Fruit fly (Drosophila melanogaster) whole organism, prepupa: ENCODE measurements around the gene CG33267.

Source experiments
- Blimp-1 ChIP-seq: fragments of 200-800 bp; sonication (Bioruptor generic); optimal IDR thresholded peaks from 3 replicates; lab custom pipeline; 2017; ENCODE audit warnings: missing biosample characterization, missing genetic modification characterization, mild to moderate bottlenecking, moderate library complexity, missing genetic modification reagents
- CG10631 ChIP-seq: fragments of 200-800 bp; sonication (Bioruptor generic); optimal IDR thresholded peaks from 2 replicates; lab custom pipeline; 2016; ENCODE audit warnings: missing biosample characterization, missing genetic modification characterization
- CG11902 ChIP-seq: fragments of 200-800 bp; sonication (Bioruptor generic); optimal IDR thresholded peaks from 3 replicates; lab custom pipeline; 2016; ENCODE audit warnings: missing biosample characterization, missing genetic modification characterization
- CG1621 ChIP-seq: fragments of 200-800 bp; sonication (Bioruptor generic); optimal IDR thresholded peaks from 3 replicates; lab custom pipeline; 2018; ENCODE audit warnings: missing biosample characterization, mild to moderate bottlenecking, missing genetic modification characterization
- CG3032 ChIP-seq: fragments of 200-800 bp; optimal IDR thresholded peaks from 2 replicates; lab custom pipeline; 2019; ENCODE audit warnings: missing biosample characterization, mild to moderate bottlenecking, missing genetic modification characterization, moderate library complexity
- CG34406 ChIP-seq: fragments of 200-800 bp; sonication (Bioruptor generic); optimal IDR thresholded peaks from 3 replicates; lab custom pipeline; 2016; ENCODE audit warnings: missing biosample characterization, missing genetic modification characterization
- CG3919 ChIP-seq: fragments of 200-800 bp; sonication (Bioruptor generic); optimal IDR thresholded peaks from 3 replicates; lab custom pipeline; 2016; ENCODE audit warnings: missing biosample characterization, missing genetic modification characterization
- CG6163 ChIP-seq: fragments of 200-800 bp; sonication (Bioruptor generic); IDR thresholded peaks from 3 replicates; pipeline ENCODE4 v1.3.6; 2022; ENCODE audit warnings: missing biosample characterization, missing genetic modification characterization
- CG6276 ChIP-seq: fragments of 200-800 bp; sonication (Bioruptor generic); optimal IDR thresholded peaks from 2 replicates; lab custom pipeline; 2017; ENCODE audit warnings: missing biosample characterization, mild to moderate bottlenecking, missing genetic modification characterization
- CG6792 ChIP-seq: fragments of 200-800 bp; sonication (Bioruptor generic); optimal IDR thresholded peaks from 3 replicates; lab custom pipeline; 2016; ENCODE audit warnings: missing biosample characterization, missing genetic modification characterization
- CG6808 ChIP-seq: fragments of 200-800 bp; sonication (Bioruptor generic); optimal IDR thresholded peaks from 3 replicates; lab custom pipeline; 2017; ENCODE audit warnings: missing biosample characterization, missing genetic modification characterization, mild to moderate bottlenecking, moderate library complexity, missing genetic modification reagents
- CG6854 ChIP-seq: fragments of 200-800 bp; sonication (Bioruptor generic); optimal IDR thresholded peaks from 2 replicates; lab custom pipeline; 2017; ENCODE audit warnings: missing biosample characterization, mild to moderate bottlenecking, missing genetic modification characterization
- CG7368 ChIP-seq: fragments of 200-800 bp; sonication (Bioruptor generic); optimal IDR thresholded peaks from 3 replicates; lab custom pipeline; 2016; ENCODE audit warnings: missing biosample characterization, missing genetic modification characterization
- CG8119 ChIP-seq: fragments of 200-800 bp; sonication (Bioruptor generic); IDR thresholded peaks from 3 replicates; pipeline ENCODE4 v1.3.6; 2022; ENCODE audit warnings: missing biosample characterization, missing genetic modification characterization
- CG8632 ChIP-seq: fragments of 200-800 bp; sonication (Bioruptor generic); optimal IDR thresholded peaks from 3 replicates; lab custom pipeline; 2016; ENCODE audit warnings: missing biosample characterization, missing genetic modification characterization
- CG9139 ChIP-seq: fragments of 200-800 bp; sonication (Bioruptor generic); optimal IDR thresholded peaks from 3 replicates; lab custom pipeline; 2017; ENCODE audit warnings: missing biosample characterization, mild to moderate bottlenecking, missing genetic modification characterization
- Eip78C ChIP-seq: fragments of 200-800 bp; sonication (Bioruptor generic); peaks from one replicate; lab custom pipeline; 2016; ENCODE audit warnings: missing biosample characterization, missing genetic modification characterization
- Ets21C ChIP-seq: fragments of 200-800 bp; sonication (Bioruptor generic); optimal IDR thresholded peaks from 3 replicates; lab custom pipeline; 2016; ENCODE audit warnings: missing biosample characterization, missing genetic modification characterization
- Ets96B ChIP-seq: fragments of 200-800 bp; optimal IDR thresholded peaks from 2 replicates; lab custom pipeline; 2019; ENCODE audit warnings: missing biosample characterization, mild to moderate bottlenecking, missing genetic modification characterization, moderate library complexity
- Gug ChIP-seq: fragments of 200-800 bp; sonication (Bioruptor generic); IDR thresholded peaks from 2 replicates; pipeline ENCODE4 v1.3.6; 2022; ENCODE audit warnings: missing biosample characterization, missing genetic modification characterization
- Hr38 ChIP-seq: sonication (Bioruptor generic); optimal IDR thresholded peaks from 2 replicates; lab custom pipeline; 2016; ENCODE audit warnings: missing biosample characterization, missing genetic modification characterization
- Hr39 ChIP-seq: fragments of 200-800 bp; sonication (Bioruptor generic); optimal IDR thresholded peaks from 2 replicates; lab custom pipeline; 2016; ENCODE audit warnings: missing biosample characterization, missing genetic modification characterization
- Hr4 ChIP-seq: fragments of 200-800 bp; sonication (Bioruptor generic); optimal IDR thresholded peaks from 3 replicates; lab custom pipeline; 2016; ENCODE audit warnings: missing biosample characterization, missing genetic modification characterization
- Lpt ChIP-seq: fragments of 200-800 bp; sonication (Bioruptor generic); optimal IDR thresholded peaks from 3 replicates; lab custom pipeline; 2016; ENCODE audit warnings: missing biosample characterization, missing genetic modification characterization
- Met ChIP-seq: fragments of 200-800 bp; sonication (Bioruptor generic); optimal IDR thresholded peaks from 3 replicates; lab custom pipeline; 2016; ENCODE audit warnings: missing biosample characterization, missing genetic modification characterization
- OdsH ChIP-seq: fragments of 200-800 bp; sonication (Bioruptor generic); optimal IDR thresholded peaks from 3 replicates; lab custom pipeline; 2016; ENCODE audit warnings: missing biosample characterization, missing genetic modification characterization
- Smox ChIP-seq: fragments of 200-800 bp; sonication (Bioruptor generic); optimal IDR thresholded peaks from 3 replicates; lab custom pipeline; 2016; ENCODE audit warnings: missing biosample characterization, missing genetic modification characterization
- Sox14 ChIP-seq: fragments of 200-800 bp; sonication (Bioruptor generic); optimal IDR thresholded peaks from 3 replicates; lab custom pipeline; 2016; ENCODE audit warnings: missing biosample characterization, missing genetic modification characterization
- Sox15 ChIP-seq: fragments of 200-800 bp; sonication (Bioruptor generic); optimal IDR thresholded peaks from 3 replicates; lab custom pipeline; 2016; ENCODE audit warnings: missing biosample characterization, missing genetic modification characterization
- achi ChIP-seq: fragments of 200-800 bp; sonication (Bioruptor generic); optimal IDR thresholded peaks from 3 replicates; lab custom pipeline; 2016; ENCODE audit warnings: missing biosample characterization, missing genetic modification characterization
- acj6 ChIP-seq: fragments of 200-800 bp; sonication (Bioruptor generic); optimal IDR thresholded peaks from 3 replicates; lab custom pipeline; 2016; ENCODE audit warnings: missing biosample characterization, missing genetic modification characterization
- cyc ChIP-seq: fragments of 200-800 bp; sonication (Bioruptor generic); optimal IDR thresholded peaks from 3 replicates; lab custom pipeline; 2016; ENCODE audit warnings: missing biosample characterization, missing genetic modification characterization
- dac ChIP-seq: fragments of 200-800 bp; sonication (Bioruptor generic); optimal IDR thresholded peaks from 2 replicates; lab custom pipeline; 2017; ENCODE audit warnings: missing biosample characterization, mild to moderate bottlenecking, missing genetic modification characterization
- dsx ChIP-seq: fragments of 200-800 bp; optimal IDR thresholded peaks from 3 replicates; lab custom pipeline; 2019; ENCODE audit warnings: missing biosample characterization, mild to moderate bottlenecking, missing genetic modification characterization, moderate library complexity; ENCODE audit not compliant: poor library complexity, severe bottlenecking
- esn ChIP-seq: fragments of 200-800 bp; sonication (Bioruptor generic); optimal IDR thresholded peaks from 2 replicates; lab custom pipeline; 2016; ENCODE audit warnings: missing biosample characterization, mild to moderate bottlenecking, missing genetic modification characterization, moderate library complexity
- fd59A ChIP-seq: fragments of 200-800 bp; sonication (Bioruptor generic); optimal IDR thresholded peaks from 2 replicates; lab custom pipeline; 2017; ENCODE audit warnings: missing biosample characterization, mild to moderate bottlenecking, missing genetic modification characterization, missing genetic modification reagents
- fd85E ChIP-seq: fragments of 200-800 bp; sonication (Bioruptor generic); optimal IDR thresholded peaks from 3 replicates; lab custom pipeline; 2016; ENCODE audit warnings: missing biosample characterization, missing genetic modification characterization
- fkh ChIP-seq: fragments of 200-800 bp; sonication (Bioruptor generic); optimal IDR thresholded peaks from 3 replicates; lab custom pipeline; 2017; ENCODE audit warnings: missing biosample characterization, mild to moderate bottlenecking, missing genetic modification characterization, moderate library complexity
- net ChIP-seq: fragments of 200-800 bp; sonication (Bioruptor generic); optimal IDR thresholded peaks from 3 replicates; lab custom pipeline; 2016; ENCODE audit warnings: missing biosample characterization, missing genetic modification characterization
- pdm3 ChIP-seq: fragments of 200-800 bp; sonication (Bioruptor generic); optimal IDR thresholded peaks from 3 replicates; lab custom pipeline; 2016; ENCODE audit warnings: missing biosample characterization, missing genetic modification characterization
- salr ChIP-seq, 2 experiments: fragments of 200-800 bp; sonication (Bioruptor generic); optimal IDR thresholded peaks; 3 replicates each; lab custom pipeline; 2016 to 2018; ENCODE audit warnings: missing biosample characterization in 2 of 2, missing genetic modification characterization in 2 of 2, mild to moderate bottlenecking in 1 of 2
- spab ChIP-seq: fragments of 200-800 bp; sonication (Bioruptor generic); optimal IDR thresholded peaks from 2 replicates; lab custom pipeline; 2017; ENCODE audit warnings: missing biosample characterization, mild to moderate bottlenecking, missing genetic modification characterization, missing genetic modification reagents
- ss ChIP-seq, 2 experiments: fragments of 200-800 bp; sonication (Bioruptor generic); optimal IDR thresholded peaks; 2 replicates in 1 of 2; 3 replicates in 1 of 2; lab custom pipeline; 2017 to 2018; ENCODE audit warnings: mild to moderate bottlenecking in 2 of 2, missing biosample characterization in 2 of 2, missing genetic modification characterization in 2 of 2, moderate library complexity in 1 of 2
- svp ChIP-seq: fragments of 200-800 bp; sonication (Bioruptor generic); peaks from one replicate; lab custom pipeline; 2016; ENCODE audit warnings: missing biosample characterization, missing genetic modification characterization
- vri ChIP-seq: fragments of 200-800 bp; sonication (Bioruptor generic); optimal IDR thresholded peaks from 3 replicates; lab custom pipeline; 2016; ENCODE audit warnings: missing biosample characterization, mild to moderate bottlenecking, missing genetic modification characterization

Gene CG33267

dm6 chr3L:11552996-11553671, 11.1 kb upstream of the CG33267 start (continued):
- TF ChIP-seq vri (GFP tag; lab: Kevin White, UChicago) (peak; percentile 60), dac (peak; percentile 11), Ets21C (no peak), CG34406 (GFP tag; lab: Kevin White, UChicago) (peak; percentile 31), CG6808 (GFP tag; lab: Kevin White, UChicago) (peak; percentile 62), Smox (no peak), CG6854 (GFP tag; lab: Kevin White, UChicago) (peak; percentile 72), CG11902 (no peak), Sox15 (GFP tag; lab: Kevin White, UChicago) (no peak), net (peak; percentile 81), CG8632 (GFP tag; lab: Kevin White, UChicago) (peak; percentile 20), svp (GFP tag; lab: Kevin White, UChicago) (peak; percentile 81), cyc (GFP tag; lab: Kevin White, UChicago) (no peak)

dm6 chr3L:11553672-11554068, 10.6 kb upstream of the CG33267 start:
- no peak for TF ChIP-seq CG7368 (GFP tag; lab: Kevin White, UChicago)
- TF ChIP-seq OdsH, result no peak

DNA sequence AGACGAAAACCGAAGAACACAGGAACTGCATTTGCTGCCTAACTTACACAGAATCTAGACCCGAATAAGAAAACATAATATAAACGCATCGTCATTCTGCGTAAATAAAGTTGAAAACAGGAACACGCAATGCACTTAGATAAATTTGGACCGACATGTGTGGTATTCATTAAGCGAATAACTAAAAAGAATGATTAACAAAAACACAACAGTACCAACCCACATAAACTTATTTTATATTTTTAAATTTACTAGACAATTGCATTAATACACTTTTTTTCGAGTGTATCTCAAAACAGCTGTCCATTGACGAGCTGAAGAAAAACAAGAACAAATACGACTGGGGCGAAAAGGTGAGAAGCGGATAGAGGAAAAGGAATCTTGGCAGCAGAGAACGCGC, 9.9 kb upstream of the CG33267 start:
- TF ChIP-seq CG3032 (tag; lab: Kevin White, UChicago) (peak; percentile 61), CG9139 (GFP tag; lab: Kevin White, UChicago) (peak; percentile 35), Met (GFP tag; lab: Kevin White, UChicago) (peak; percentile 69), spab (GFP tag; lab: Kevin White, UChicago) (peak; percentile 49), cyc (GFP tag; lab: Kevin White, UChicago) (peak; percentile 53), pdm3 (GFP tag; lab: Kevin White, UChicago) (peak; percentile 62), salr (GFP tag; optimal IDR thresholded peaks at IDR 0.05; lab: Kevin White, UChicago) (peak; percentile 13 to 57), Gug (no peak), achi (peak; percentile 61), CG3919 (peak; percentile 76), CG6808 (GFP tag; lab: Kevin White, UChicago) (peak; percentile 45), fd85E (GFP tag; lab: Kevin White, UChicago) (no peak), CG6792 (GFP tag; lab: Kevin White, UChicago) (peak; percentile 42), CG8632 (GFP tag; lab: Kevin White, UChicago) (peak; percentile 42), CG7368 (GFP tag; lab: Kevin White, UChicago) (peak; percentile 29), fd59A (GFP tag; lab: Kevin White, UChicago) (peak; percentile 39), CG6854 (GFP tag; lab: Kevin White, UChicago) (no peak), vri (GFP tag; lab: Kevin White, UChicago) (no peak), Lpt (GFP tag; lab: Kevin White, UChicago) (peak; percentile 36), acj6 (GFP tag; lab: Kevin White, UChicago) (peak; percentile 68), svp (GFP tag; lab: Kevin White, UChicago) (peak; percentile 82), Ets96B (tag; lab: Kevin White, UChicago) (peak; percentile 70), CG6163 (GFP tag; lab: Robert Waterston, UW) (peak; percentile 76), dac (peak; percentile 21), CG10631 (GFP tag; lab: Kevin White, UChicago) (peak; percentile 65), fkh (GFP tag; lab: Kevin White, UChicago) (peak; percentile 54), CG11902 (peak; percentile 1), Hr39 (GFP tag; lab: Kevin White, UChicago) (peak; percentile 65), CG34406 (GFP tag; lab: Kevin White, UChicago) (peak; percentile 25), Eip78C (GFP tag; lab: Kevin White, UChicago) (peak; percentile 89), ss (GFP tag; optimal IDR thresholded peaks at IDR 0.05; lab: Kevin White, UChicago) (peak; percentile 72 to 73), OdsH (peak; percentile 61), Blimp-1 (GFP tag; lab: Kevin White, UChicago) (no peak), Sox14 (GFP tag; lab: Kevin White, UChicago) (peak; percentile 51), CG1621 (tag; lab: Kevin White, UChicago) (peak; percentile 47), Hr4 (peak; percentile 69), dsx (peak; percentile 68), net (peak; percentile 63), Hr38 (GFP tag; lab: Kevin White, UChicago) (no peak), CG6276 (GFP tag; lab: Kevin White, UChicago) (peak; percentile 54), esn (GFP tag; lab: Kevin White, UChicago) (peak; percentile 67), CG8119 (GFP tag; lab: Robert Waterston, UW) (peak; percentile 64; the same call in 2 of the 3 replicates)
